Fruit fly (Drosophila melanogaster): Measurements from ENCODE around the gene CG14630.

The CG14630 gene

DNA sequence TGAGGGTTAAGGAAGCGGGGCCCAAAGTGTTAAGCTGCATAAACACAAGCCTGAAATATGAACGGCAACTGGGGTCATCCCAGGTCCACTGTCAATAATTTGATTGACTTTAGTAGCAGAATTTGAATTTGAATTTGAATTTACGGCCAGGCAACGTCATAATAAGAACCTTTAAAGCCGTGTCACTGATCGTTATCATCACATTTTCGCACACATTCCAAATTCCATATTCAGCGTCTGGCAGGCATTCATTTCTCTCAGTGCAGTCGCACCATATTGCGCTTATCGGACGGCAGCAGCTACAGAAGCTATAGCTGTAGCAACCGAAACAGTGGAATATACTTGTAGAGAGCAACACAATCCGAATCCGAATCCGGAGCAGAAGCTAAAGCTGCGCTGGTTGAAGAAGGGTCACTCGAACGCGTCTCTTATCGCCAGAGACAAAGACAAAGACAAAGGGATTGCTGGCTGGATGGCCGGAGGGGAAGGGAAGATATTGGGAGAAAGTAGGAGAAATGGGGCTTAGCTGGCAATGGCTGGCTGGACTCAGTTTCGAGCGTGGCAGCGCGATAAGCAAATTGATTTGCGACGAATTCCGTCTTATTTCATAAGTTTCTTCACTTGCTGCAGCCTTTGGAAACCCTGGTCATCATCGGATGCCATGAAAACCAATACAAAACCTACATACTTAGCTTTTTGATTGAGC, 21.5 kb downstream of the CG14630 start:
- TF ChIP-seq CG17801 (GFP tag; optimal IDR thresholded peaks at IDR 0.05; ENCODE audit: partially characterized antibody): no peak

DNA sequence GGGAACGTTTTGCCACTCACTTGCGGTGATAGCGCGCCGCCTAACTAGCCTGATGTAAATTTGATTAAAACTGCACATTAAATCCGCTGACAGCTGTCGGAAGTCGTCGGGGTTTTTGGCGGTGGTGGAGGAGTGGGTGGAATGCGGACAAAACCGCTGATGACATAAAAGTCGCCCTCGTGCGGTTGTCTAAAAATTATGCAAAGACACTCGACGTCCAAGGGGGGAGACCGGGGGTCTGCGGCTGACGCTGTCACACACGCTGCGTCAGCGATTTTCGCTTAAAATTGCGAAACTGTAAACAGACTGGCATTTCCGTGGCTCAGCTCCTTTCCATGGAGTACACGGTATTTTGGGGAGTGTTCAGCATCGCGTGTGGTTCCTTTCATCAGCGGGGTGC, 25.0 kb downstream of the CG14630 start:
- no peak for TF ChIP-seq CG17801 (GFP tag; optimal IDR thresholded peaks at IDR 0.05; ENCODE audit: partially characterized antibody)

DNA sequence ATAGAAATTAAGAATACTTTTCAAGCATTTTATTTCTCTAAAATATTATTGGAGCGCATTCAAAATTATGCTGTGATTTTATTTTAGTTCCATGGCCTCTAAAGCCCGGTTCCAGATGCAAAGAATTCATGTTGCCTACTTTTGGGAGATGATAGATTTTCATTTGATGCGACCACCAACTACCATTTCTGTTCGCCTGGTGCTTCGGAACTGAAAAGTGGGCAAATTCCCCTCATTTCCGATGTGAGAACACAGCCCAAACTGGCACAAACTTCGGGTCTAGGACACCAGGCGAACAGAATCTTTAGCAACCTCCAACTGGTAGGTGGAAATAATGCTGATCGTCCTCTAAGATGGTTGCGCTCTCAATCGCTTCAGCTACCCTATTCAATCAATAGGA, 31.8 kb downstream of the CG14630 start:
- TF ChIP-seq CG17801 (GFP tag; optimal IDR thresholded peaks at IDR 0.05; ENCODE audit: partially characterized antibody): peak; percentile 13

DNA sequence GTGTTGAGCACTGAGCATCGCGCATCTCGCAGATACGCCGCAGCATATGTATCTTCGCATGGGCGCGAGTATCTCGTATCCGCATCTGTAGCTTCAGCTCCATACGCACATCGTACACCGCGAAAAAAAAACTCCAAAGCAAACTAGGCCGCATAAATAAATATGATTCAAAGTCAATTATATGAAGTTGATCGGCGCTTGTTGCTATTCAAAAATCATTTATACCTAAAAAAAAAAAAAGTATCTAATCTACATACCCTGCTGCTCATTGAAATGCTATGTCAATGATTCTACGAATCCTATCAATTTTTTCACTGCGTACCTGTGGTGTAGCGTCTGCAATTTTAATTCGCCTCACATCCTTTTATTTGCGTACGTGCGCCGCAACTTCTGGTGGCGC, 49.4 kb downstream of the CG14630 start:
- TF ChIP-seq CG17801 (GFP tag; optimal IDR thresholded peaks at IDR 0.05; ENCODE audit: partially characterized antibody): no peak

DNA sequence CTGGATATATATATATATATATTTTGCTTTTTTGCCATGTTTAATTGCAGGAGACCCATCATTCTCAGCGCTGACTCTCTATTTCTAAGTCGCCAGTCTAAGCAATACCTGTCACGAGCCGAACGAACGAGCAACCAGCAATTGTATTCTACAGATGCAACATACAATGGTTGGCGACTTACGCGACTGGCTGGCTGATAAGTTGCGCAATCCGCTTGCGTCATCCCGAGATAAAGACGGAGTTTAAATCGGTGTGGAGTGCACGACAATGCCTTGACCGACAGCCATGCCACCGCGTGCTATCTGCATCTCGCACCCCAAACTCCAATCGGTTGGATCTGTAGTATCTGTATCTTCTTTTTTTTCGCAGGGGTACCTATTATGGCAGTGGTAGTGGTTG, 51.1 kb downstream of the CG14630 start:
- TF ChIP-seq CG17801 (GFP tag; optimal IDR thresholded peaks at IDR 0.05; ENCODE audit: partially characterized antibody): no peak
